Worm (Caenorhabditis elegans) whole organism, mixed stage, embryonic: ENCODE results near the gene F29B9.8.
A peak's percentile ranks its signal among the peaks of the same experiment; 100 is the strongest.

ENCODE experiments used
- M03D4.4 ChIP-seq: sonication (generic microtip); optimal IDR thresholded peaks from 2 replicates; lab custom pipeline; 2017; ENCODE audit warnings: mild to moderate bottlenecking, missing genetic modification characterization, missing compliant biosample characterization
- bed-3 ChIP-seq: fragments of 200-800 bp; sonication (Bioruptor generic); optimal IDR thresholded peaks from 3 replicates; lab custom pipeline; 2018; ENCODE audit warnings: mild to moderate bottlenecking, missing genetic modification characterization, moderate library complexity, missing compliant biosample characterization
- blmp-1 ChIP-seq: fragments of 150-350 bp; optimal IDR thresholded peaks from 2 replicates; lab custom pipeline; 2014; ENCODE audit warnings: missing biosample characterization, missing genetic modification characterization
- ceh-39 ChIP-seq: fragments of 150-350 bp; optimal IDR thresholded peaks from 2 replicates; lab custom pipeline; 2014; ENCODE audit warnings: missing biosample characterization, missing genetic modification characterization
- ceh-43 ChIP-seq: fragments of 200-800 bp; sonication (Bioruptor generic); optimal IDR thresholded peaks from 2 replicates; lab custom pipeline; 2018; ENCODE audit warnings: mild to moderate bottlenecking, missing genetic modification characterization, moderate library complexity, missing compliant biosample characterization
- ceh-83 ChIP-seq: fragments of 200-800 bp; sonication (Bioruptor generic); optimal IDR thresholded peaks from 2 replicates; lab custom pipeline; 2018; ENCODE audit warnings: mild to moderate bottlenecking, missing genetic modification characterization, missing compliant biosample characterization
- ces-1 ChIP-seq: fragments of 150-350 bp; optimal IDR thresholded peaks from 2 replicates; lab custom pipeline; 2014; ENCODE audit warnings: missing biosample characterization, missing genetic modification reagents, missing genetic modification characterization
- elt-1 ChIP-seq: sonication (generic microtip); optimal IDR thresholded peaks from 2 replicates; lab custom pipeline; 2017; ENCODE audit warnings: missing genetic modification characterization, mild to moderate bottlenecking, missing compliant biosample characterization, antibody characterized with exemption, moderate library complexity, borderline replicate concordance; ENCODE audit not compliant: insufficient read depth
- elt-3 ChIP-seq: fragments of 150-350 bp; optimal IDR thresholded peaks from 2 replicates; lab custom pipeline; 2014; ENCODE audit warnings: missing biosample characterization, missing genetic modification characterization
- hlh-1 ChIP-seq: fragments of 150-350 bp; optimal IDR thresholded peaks from 2 replicates; lab custom pipeline; 2014; ENCODE audit warnings: missing biosample characterization, missing genetic modification reagents, missing genetic modification characterization
- lin-13 ChIP-seq: fragments of 150-350 bp; optimal IDR thresholded peaks from 2 replicates; lab custom pipeline; 2014; ENCODE audit warnings: missing biosample characterization, missing genetic modification characterization
- lsy-2 ChIP-seq: fragments of 150-350 bp; optimal IDR thresholded peaks from 2 replicates; lab custom pipeline; 2014; ENCODE audit warnings: missing biosample characterization, missing genetic modification characterization
- mab-5 ChIP-seq: fragments of 150-350 bp; optimal IDR thresholded peaks from 2 replicates; lab custom pipeline; 2014; ENCODE audit warnings: missing biosample characterization, missing genetic modification characterization
- mep-1 ChIP-seq: fragments of 150-350 bp; optimal IDR thresholded peaks from 2 replicates; lab custom pipeline; 2017; ENCODE audit warnings: missing biosample characterization, missing genetic modification reagents, missing genetic modification characterization, inconsistent platforms
- mls-2 ChIP-seq: sonication (generic microtip); optimal IDR thresholded peaks from 2 replicates; lab custom pipeline; 2016; ENCODE audit warnings: mild to moderate bottlenecking, missing genetic modification characterization, moderate library complexity, missing compliant biosample characterization
- nhr-12 ChIP-seq: fragments of 150-350 bp; optimal IDR thresholded peaks from 2 replicates; lab custom pipeline; 2014; ENCODE audit warnings: missing biosample characterization, missing genetic modification characterization
- nhr-2 ChIP-seq: fragments of 150-350 bp; optimal IDR thresholded peaks from 2 replicates; lab custom pipeline; 2014; ENCODE audit warnings: missing biosample characterization, missing genetic modification characterization
- nhr-237 ChIP-seq: fragments of 150-350 bp; optimal IDR thresholded peaks from 2 replicates; lab custom pipeline; 2014; ENCODE audit warnings: missing biosample characterization, missing genetic modification characterization
- nhr-76 ChIP-seq: sonication (generic microtip); optimal IDR thresholded peaks from 2 replicates; lab custom pipeline; 2017; ENCODE audit warnings: missing biosample characterization, missing genetic modification characterization
- pha-4 ChIP-seq: fragments of 150-350 bp; optimal IDR thresholded peaks from 2 replicates; lab custom pipeline; 2018; ENCODE audit warnings: missing biosample characterization, missing genetic modification reagents, missing genetic modification characterization
- sem-2 ChIP-seq: fragments of 200-800 bp; sonication (Bioruptor generic); optimal IDR thresholded peaks from 2 replicates; lab custom pipeline; 2018; ENCODE audit warnings: mild to moderate bottlenecking, missing genetic modification characterization, missing compliant biosample characterization
- snpc-4 ChIP-seq: fragments of 150-350 bp; optimal IDR thresholded peaks from 2 replicates; lab custom pipeline; 2014; ENCODE audit warnings: missing biosample characterization, missing genetic modification characterization
- sptf-1 ChIP-seq: sonication (generic microtip); optimal IDR thresholded peaks from 2 replicates; lab custom pipeline; 2017; ENCODE audit warnings: mild to moderate bottlenecking, missing genetic modification characterization, moderate library complexity, missing compliant biosample characterization
- unc-120 ChIP-seq: sonication (generic microtip); optimal IDR thresholded peaks from 2 replicates; lab custom pipeline; 2017; ENCODE audit warnings: missing genetic modification characterization, missing compliant biosample characterization; ENCODE audit not compliant: poor library complexity, severe bottlenecking
- unc-39 ChIP-seq: fragments of 150-350 bp; optimal IDR thresholded peaks from 2 replicates; lab custom pipeline; 2014; ENCODE audit warnings: missing biosample characterization, missing genetic modification characterization
- unc-62 ChIP-seq: fragments of 150-350 bp; optimal IDR thresholded peaks from 2 replicates; lab custom pipeline; 2014; ENCODE audit warnings: missing biosample characterization, missing genetic modification reagents, missing genetic modification characterization
- zip-8 ChIP-seq: fragments of 150-350 bp; optimal IDR thresholded peaks from 2 replicates; lab custom pipeline; 2014; ENCODE audit warnings: missing biosample characterization, missing genetic modification characterization

Gene F29B9.8

ce11 chrIV:4667383-4667782, 19.9 kb downstream of the F29B9.8 start:
- peak; percentile 36 for TF ChIP-seq unc-120
- TF ChIP-seq ceh-39 (tag; lab: Kevin White, UChicago) = no peak

DNA sequence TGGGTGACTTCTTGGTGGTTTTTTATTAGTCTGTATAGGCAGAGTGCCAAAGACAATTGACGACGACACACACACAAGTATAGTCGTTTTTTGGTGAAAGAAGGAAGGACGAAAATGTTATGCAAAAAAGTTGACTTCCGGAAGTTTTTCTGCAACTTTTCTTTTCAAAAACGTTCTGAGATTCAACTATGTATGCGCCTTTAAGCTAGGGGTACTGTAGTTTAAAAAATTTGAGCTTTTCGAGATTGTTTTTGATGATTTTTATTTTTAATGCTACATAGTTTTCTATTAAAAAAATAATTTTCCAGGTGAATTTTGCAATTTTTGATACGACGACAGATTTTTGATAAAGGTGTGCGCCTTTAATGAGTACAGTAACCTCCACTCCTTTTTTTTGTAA, 20.4 kb downstream of the F29B9.8 start:
- TF ChIP-seq nhr-237 (tag; lab: Kevin White, UChicago) = no peak
- no peak for TF ChIP-seq ceh-43 (GFP tag; lab: Kevin White, UChicago)
- TF ChIP-seq bed-3 (GFP tag; lab: Kevin White, UChicago) = no peak
- no peak for TF ChIP-seq zip-8 (tag; lab: Kevin White, UChicago)
- no peak for TF ChIP-seq mab-5
- no peak for TF ChIP-seq lin-13 (tag; lab: Kevin White, UChicago)
- TF ChIP-seq unc-62 = no peak
- no peak for TF ChIP-seq pha-4 (tag; lab: Kevin White, UChicago)
- no peak for TF ChIP-seq mls-2 (tag; lab: Kevin White, UChicago)

DNA sequence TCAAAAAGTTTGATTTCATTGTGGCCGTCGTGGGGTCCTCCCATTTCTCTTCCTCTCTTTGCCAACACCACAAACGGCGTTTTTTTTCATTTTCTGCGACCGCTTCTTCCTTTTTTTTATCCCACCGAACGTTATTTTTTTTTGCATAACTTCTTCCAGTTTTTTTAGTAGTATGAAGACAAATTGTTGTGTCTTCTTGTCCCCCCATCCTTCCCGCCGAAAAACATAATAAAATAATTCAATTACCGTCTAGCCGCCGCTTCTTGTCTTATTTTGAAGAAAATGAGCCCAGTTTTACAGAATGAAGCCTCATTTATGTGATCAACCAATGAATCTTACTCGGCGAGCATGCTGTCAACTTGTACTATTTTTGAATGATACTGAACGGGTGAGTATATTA, 21.8 kb downstream of the F29B9.8 start, which contains the start of gene F29B9.12:
Gene F29B9.12, plus strand, starts transcription at position 301 of the 400 bp plus-strand sequence.
- TF ChIP-seq ces-1 (GFP tag; lab: Kevin White, UChicago) = peak; percentile 46
- TF ChIP-seq elt-3 (tag; lab: Kevin White, UChicago) = no peak
- no peak for TF ChIP-seq nhr-2 (tag; lab: Kevin White, UChicago)
- no peak for TF ChIP-seq hlh-1 (tag; lab: Kevin White, UChicago)
- no peak for TF ChIP-seq sem-2 (GFP tag; lab: Kevin White, UChicago)

ce11 chrIV:4673332-4673731, 25.8 kb downstream of the F29B9.8 start:
- TF ChIP-seq unc-120 = no peak
- TF ChIP-seq zip-8 (tag; lab: Kevin White, UChicago) = peak; percentile 100
- TF ChIP-seq M03D4.4 (tag; lab: Kevin White, UChicago) = no peak

DNA sequence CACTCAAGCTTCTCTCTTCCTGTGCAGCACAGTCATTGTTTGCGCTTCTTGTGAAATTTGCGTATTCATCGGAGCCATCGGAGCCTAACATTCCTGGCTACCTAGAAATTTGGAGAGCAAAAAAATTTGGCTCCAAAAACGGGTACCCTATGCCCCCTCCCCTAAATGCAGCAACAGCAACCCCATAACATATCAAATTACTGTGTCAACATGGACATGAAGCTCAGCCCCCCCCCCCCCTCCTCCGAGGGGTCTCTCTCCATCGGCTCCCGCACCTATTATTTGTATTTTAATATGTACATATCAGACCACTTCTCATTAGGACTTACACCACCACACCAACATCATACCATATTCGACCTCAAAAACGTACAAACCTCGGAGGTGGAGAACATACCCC, 26.8 kb downstream of the F29B9.8 start:
- TF ChIP-seq pha-4 (tag; lab: Kevin White, UChicago) = peak; percentile 83
- TF ChIP-seq ceh-39 (tag; lab: Kevin White, UChicago) = no peak
- no peak for TF ChIP-seq mab-5
- TF ChIP-seq nhr-76 (tag; lab: Kevin White, UChicago) = no peak

- TF ChIP-seq ces-1 (GFP tag; lab: Kevin White, UChicago) = no peak
- no peak for TF ChIP-seq ceh-43 (GFP tag; lab: Kevin White, UChicago)
- no peak for TF ChIP-seq bed-3 (GFP tag; lab: Kevin White, UChicago)
- TF ChIP-seq lsy-2 (tag; lab: Kevin White, UChicago) = no peak
- TF ChIP-seq pha-4 (tag; lab: Kevin White, UChicago) = no peak
- no peak for TF ChIP-seq nhr-12 (tag; lab: Kevin White, UChicago)
- TF ChIP-seq unc-39 (tag; lab: Kevin White, UChicago) = no peak
- no peak for TF ChIP-seq sptf-1 (tag; lab: Kevin White, UChicago)
- no peak for TF ChIP-seq sem-2 (GFP tag; lab: Kevin White, UChicago)
- no peak for TF ChIP-seq blmp-1
- no peak for TF ChIP-seq nhr-76 (tag; lab: Kevin White, UChicago)
- no peak for TF ChIP-seq mep-1 (tag; lab: Kevin White, UChicago)
- no peak for TF ChIP-seq snpc-4 (tag; lab: Kevin White, UChicago)
- no peak for TF ChIP-seq zip-8 (tag; lab: Kevin White, UChicago)
- no peak for TF ChIP-seq unc-120
- TF ChIP-seq, all 35 proteins: peak for 0
These were observed 31.2 kb downstream of the F29B9.8 start, which contains the start of gene kin-36 for ce11 chrIV:4678718-4679117. kin-36 (plus strand) TSS chrIV:4679018.

DNA sequence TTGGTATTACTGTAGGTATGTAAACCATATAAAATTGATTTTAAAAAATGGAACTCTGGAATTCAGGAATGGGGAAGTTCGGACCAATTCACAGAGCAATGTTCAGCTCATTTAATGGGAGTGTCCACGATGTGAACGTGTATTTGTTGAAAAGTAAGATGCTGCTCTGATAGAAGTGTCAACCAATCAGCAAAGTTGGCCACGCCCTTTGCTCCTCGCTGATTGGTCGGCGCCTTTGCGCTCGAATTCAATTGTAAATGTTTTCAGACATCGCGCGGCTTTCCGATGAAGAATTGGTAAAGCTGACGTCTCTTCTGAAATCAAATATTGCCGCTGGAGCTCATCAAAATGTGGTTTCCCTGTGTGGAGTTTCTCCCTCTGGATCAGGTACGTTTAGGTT, 35.7 kb downstream of the F29B9.8 start:
- TF ChIP-seq elt-3 (tag; lab: Kevin White, UChicago) (no peak), sem-2 (GFP tag; lab: Kevin White, UChicago) (no peak), elt-1 (tag; lab: Kevin White, UChicago) (no peak), ceh-83 (GFP tag; lab: Kevin White, UChicago) (no peak), snpc-4 (tag; lab: Kevin White, UChicago) (no peak), unc-62 (no peak), M03D4.4 (tag; lab: Kevin White, UChicago) (no peak)
- TF ChIP-seq, all 35 proteins: peak for 0
